Fruit fly (Drosophila melanogaster) whole organism, pupa: ENCODE measurements around the gene Grip.
A peak's percentile ranks its signal among the peaks of the same experiment; 100 is the strongest.

Experiments
- CG10348 ChIP-seq: fragments of 200-800 bp; sonication (Bioruptor generic); IDR thresholded peaks from 2 replicates; pipeline ENCODE4 v1.3.6; 2022; ENCODE audit warnings: missing biosample characterization, missing genetic modification characterization
- CG12605 ChIP-seq: fragments of 200-800 bp; sonication (Bioruptor generic); IDR thresholded peaks from 2 replicates; pipeline ENCODE4 v1.3.6; 2022; ENCODE audit warnings: missing biosample characterization, missing genetic modification characterization
- CG13204 ChIP-seq: fragments of 200-800 bp; sonication (Bioruptor generic); optimal IDR thresholded peaks from 2 replicates; lab custom pipeline; 2018; ENCODE audit warnings: missing biosample characterization, mild to moderate bottlenecking, missing genetic modification characterization, moderate library complexity
- CG14655 ChIP-seq: fragments of 200-800 bp; sonication (Bioruptor generic); optimal IDR thresholded peaks from 3 replicates; lab custom pipeline; 2017; ENCODE audit warnings: mild to moderate bottlenecking, missing biosample characterization, missing genetic modification reagents, missing genetic modification characterization
- CG15710 ChIP-seq: fragments of 200-800 bp; sonication (Bioruptor generic); optimal IDR thresholded peaks from 2 replicates; lab custom pipeline; 2018; ENCODE audit warnings: missing biosample characterization, mild to moderate bottlenecking, missing genetic modification characterization, moderate library complexity
- CG17806 ChIP-seq: fragments of 200-800 bp; sonication (Bioruptor generic); optimal IDR thresholded peaks from 2 replicates; lab custom pipeline; 2018; ENCODE audit warnings: missing biosample characterization, mild to moderate bottlenecking, missing genetic modification characterization, moderate library complexity
- CG32121 ChIP-seq: fragments of 200-800 bp; sonication (Bioruptor generic); IDR thresholded peaks from 2 replicates; pipeline ENCODE4 v1.3.6; 2022; ENCODE audit warnings: missing biosample characterization, missing genetic modification characterization
- CG34367 ChIP-seq: fragments of 200-800 bp; sonication (Bioruptor generic); optimal IDR thresholded peaks from 2 replicates; lab custom pipeline; 2018; ENCODE audit warnings: missing biosample characterization, mild to moderate bottlenecking, missing genetic modification characterization
- CG4496 ChIP-seq: fragments of 200-800 bp; sonication (Bioruptor generic); IDR thresholded peaks from 3 replicates; pipeline ENCODE4 v1.3.6; 2022; ENCODE audit warnings: missing biosample characterization, missing genetic modification characterization
- CG8159 ChIP-seq: fragments of 200-800 bp; sonication (Bioruptor generic); optimal IDR thresholded peaks from 3 replicates; lab custom pipeline; 2018; ENCODE audit warnings: missing biosample characterization, mild to moderate bottlenecking, missing genetic modification characterization, moderate library complexity
- CG8301 ChIP-seq: fragments of 200-800 bp; sonication (Bioruptor generic); optimal IDR thresholded peaks from 2 replicates; lab custom pipeline; 2018; ENCODE audit warnings: missing biosample characterization, mild to moderate bottlenecking, missing genetic modification characterization
- CG9948 ChIP-seq: fragments of 200-800 bp; sonication (Bioruptor generic); optimal IDR thresholded peaks from 2 replicates; lab custom pipeline; 2018; ENCODE audit warnings: missing biosample characterization, mild to moderate bottlenecking, missing genetic modification characterization, moderate library complexity
- D1 ChIP-seq: fragments of 200-800 bp; sonication (Bioruptor generic); optimal IDR thresholded peaks from 2 replicates; lab custom pipeline; 2018; ENCODE audit warnings: missing biosample characterization, mild to moderate bottlenecking, missing genetic modification characterization, moderate library complexity
- EcR ChIP-seq: fragments of 200-800 bp; sonication (Bioruptor generic); optimal IDR thresholded peaks from 3 replicates; lab custom pipeline; 2019; ENCODE audit warnings: missing biosample characterization, missing genetic modification characterization, mild to moderate bottlenecking, moderate library complexity, missing genetic modification reagents
- Ets98B ChIP-seq: fragments of 200-800 bp; sonication (Bioruptor generic); IDR thresholded peaks from 2 replicates; pipeline ENCODE4 v1.3.6; 2022; ENCODE audit warnings: missing biosample characterization, missing genetic modification characterization
- Pif1A ChIP-seq: fragments of 200-800 bp; sonication (Bioruptor generic); optimal IDR thresholded peaks from 3 replicates; lab custom pipeline; 2016; ENCODE audit warnings: missing biosample characterization, missing genetic modification characterization
- Pif1B ChIP-seq: fragments of 200-800 bp; sonication (Bioruptor generic); optimal IDR thresholded peaks from 3 replicates; lab custom pipeline; 2016; ENCODE audit warnings: missing biosample characterization, missing genetic modification characterization
- Snoo ChIP-seq: fragments of 200-800 bp; sonication (Bioruptor generic); optimal IDR thresholded peaks from 3 replicates; lab custom pipeline; 2017; ENCODE audit warnings: missing biosample characterization, mild to moderate bottlenecking, missing genetic modification characterization, inconsistent platforms
- fd96Ca ChIP-seq: fragments of 200-800 bp; sonication (Bioruptor generic); IDR thresholded peaks from 3 replicates; pipeline ENCODE4 v1.3.6; 2022; ENCODE audit warnings: missing biosample characterization, missing genetic modification characterization
- gl ChIP-seq: fragments of 200-800 bp; sonication (Bioruptor generic); optimal IDR thresholded peaks from 2 replicates; lab custom pipeline; 2018; ENCODE audit warnings: missing biosample characterization, mild to moderate bottlenecking, missing genetic modification characterization
- rn ChIP-seq: fragments of 200-800 bp; sonication (Bioruptor generic); IDR thresholded peaks from 2 replicates; pipeline ENCODE4 v1.3.6; 2022; ENCODE audit warnings: missing biosample characterization, missing genetic modification characterization

Grip gene

DNA sequence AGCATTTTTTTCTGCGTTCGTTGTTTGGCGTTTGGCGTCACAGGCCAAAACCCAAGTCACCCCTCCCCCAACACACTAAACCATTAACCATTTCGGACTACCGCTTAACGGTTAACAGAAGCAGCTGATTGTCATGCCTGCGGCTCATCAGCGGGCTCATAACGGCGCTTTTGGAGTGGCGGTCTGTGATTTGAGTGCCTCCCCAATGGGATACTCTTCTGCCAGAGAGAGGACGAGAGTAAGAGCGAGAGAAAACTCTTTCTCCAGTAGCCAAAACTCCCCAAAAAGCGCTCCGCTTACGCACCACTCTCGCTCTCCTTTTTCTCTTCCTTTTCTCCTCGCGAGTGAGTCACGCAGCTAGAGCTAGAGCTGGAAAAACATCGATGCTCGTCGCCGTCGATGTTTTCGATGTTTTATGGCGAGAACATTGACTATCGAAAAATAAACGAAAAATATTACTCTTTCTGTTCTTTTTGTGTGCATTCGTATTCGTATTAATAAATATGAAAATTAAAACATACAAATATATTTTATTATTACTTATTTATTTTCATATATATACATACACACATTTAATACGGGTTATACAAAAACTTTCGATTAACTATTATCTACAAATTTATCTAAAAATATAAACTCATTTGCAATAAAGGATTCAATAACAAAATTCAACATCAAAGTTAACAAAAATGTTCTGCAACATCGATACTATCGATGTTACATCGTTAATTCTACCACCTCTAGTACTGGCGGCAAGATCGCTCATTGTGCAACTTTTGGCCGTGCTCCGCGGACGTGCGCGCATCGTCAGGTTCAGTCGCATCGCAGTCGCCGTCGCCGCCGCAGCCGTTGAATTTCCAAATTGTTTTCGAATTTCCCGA lies at the start of gene Grip:
Gene Grip (plus strand): TSS at position 763 of the 881 bp plus-strand sequence.
- TF ChIP-seq gl (tag; lab: Kevin White, UChicago) (no peak), CG10348 (GFP tag; lab: Robert Waterston, UW) (no peak), CG17806 (tag; lab: Kevin White, UChicago) (no peak), CG13204 (GFP tag; lab: Kevin White, UChicago) (no peak), CG8159 (tag; lab: Kevin White, UChicago) (peak; percentile 16), CG12605 (no peak), rn (GFP tag; lab: Robert Waterston, UW) (no peak), Ets98B (GFP tag; lab: Robert Waterston, UW) (peak; percentile 11), CG9948 (tag; lab: Kevin White, UChicago) (no peak), D1 (tag; lab: Kevin White, UChicago) (no peak), CG8301 (tag; lab: Kevin White, UChicago) (peak; percentile 10), CG4496 (GFP tag; lab: Robert Waterston, UW) (peak; percentile 13; the same call in 2 of the 3 replicates), CG14655 (peak; percentile 47), Snoo (tag; lab: Kevin White, UChicago) (no peak), CG32121 (no peak), fd96Ca (GFP tag; lab: Robert Waterston, UW) (no peak), CG15710 (tag; lab: Kevin White, UChicago) (peak; percentile 8), Pif1B (no peak), CG34367 (no peak), EcR (no peak)

DNA sequence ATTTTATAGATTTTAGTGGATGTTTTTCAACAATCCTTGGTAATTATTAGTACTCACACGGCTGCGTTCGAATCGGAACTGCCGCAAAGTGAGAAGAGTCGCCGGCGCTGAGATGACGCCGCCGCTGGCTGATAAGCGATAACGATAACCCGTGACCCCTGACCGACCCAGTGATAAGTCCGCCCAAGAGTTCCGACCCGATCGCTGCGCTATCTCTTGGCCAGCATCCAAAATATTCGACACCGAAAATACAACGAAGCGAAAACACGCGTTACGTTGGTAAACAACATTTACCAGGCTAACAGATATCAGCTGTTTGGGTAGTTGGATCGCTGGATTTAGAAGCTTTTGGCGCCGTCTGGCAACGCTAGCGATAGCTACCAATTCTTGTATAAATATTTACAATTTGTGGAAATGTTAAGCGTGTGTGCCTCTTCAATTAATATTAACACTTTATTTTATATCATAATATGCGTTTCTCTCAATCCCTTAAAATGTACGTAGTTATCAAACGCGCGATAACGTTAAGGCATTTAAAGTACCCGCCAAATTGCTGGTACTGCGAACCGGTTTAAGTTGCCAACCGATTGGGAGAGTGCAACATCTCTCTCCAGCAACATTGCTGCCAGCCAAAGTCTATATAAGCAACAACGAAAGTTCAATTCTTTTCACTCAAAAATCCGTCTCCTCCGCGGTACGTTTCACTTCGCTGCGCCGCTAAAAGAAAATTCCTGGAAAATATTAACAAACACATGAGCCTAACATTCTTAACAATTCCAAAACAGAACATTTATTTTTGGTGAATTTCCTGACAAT lies 49.4 kb upstream of the Grip start, which contains the start of the genes Shmt and CG3726:
Gene Shmt (minus strand): TSS at position 304 of the 816 bp plus-strand sequence.
Gene CG3726 (plus strand): TSS at position 604 of the 816 bp plus-strand sequence.
- 0 out of 3 replicates have a peak, but pooled peaks have one; percentile 5 for TF ChIP-seq CG4496 (GFP tag; lab: Robert Waterston, UW)
- peak; percentile 17 for TF ChIP-seq Pif1A (GFP tag; lab: Kevin White, UChicago)
- peak; percentile 81 for TF ChIP-seq D1 (tag; lab: Kevin White, UChicago)
- no peak for TF ChIP-seq Pif1B
- no peak for TF ChIP-seq CG34367
- TF ChIP-seq CG32121, result no peak
- TF ChIP-seq CG12605, result peak; percentile 30; the same call in 1 of the 2 replicates

DNA sequence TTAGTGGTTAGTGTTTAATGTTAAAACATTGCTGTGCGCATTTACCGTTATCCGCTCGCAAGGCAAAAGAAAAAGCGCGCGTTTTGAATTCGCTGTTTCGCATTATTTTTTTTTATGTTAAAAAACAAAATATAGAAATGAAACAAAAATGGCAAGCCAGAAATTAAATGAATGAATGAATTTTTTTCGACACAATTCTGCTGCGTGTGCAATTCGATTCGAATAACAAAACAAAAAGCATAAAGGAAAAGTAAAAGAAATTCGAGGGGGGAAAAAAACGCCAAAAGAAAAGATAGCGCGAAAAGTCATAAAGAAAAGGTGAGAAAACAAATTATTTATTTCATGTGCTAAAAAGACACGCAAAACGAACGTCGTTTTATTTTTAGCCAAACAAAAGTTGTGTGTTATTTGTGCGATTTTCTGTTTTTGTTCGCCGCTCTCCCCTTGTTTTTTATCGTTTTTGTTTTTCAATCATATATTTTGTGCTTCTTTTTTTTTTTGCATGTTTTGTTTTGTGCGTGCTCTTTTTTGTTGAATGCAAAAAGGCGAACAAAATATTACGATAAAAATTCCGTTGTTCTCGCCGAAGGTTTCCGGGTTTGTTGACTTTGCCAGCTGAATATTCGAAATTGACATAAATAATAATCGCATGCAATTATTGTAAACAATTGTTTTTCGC lies 48.6 kb upstream of the Grip start:
- peak; percentile 12 for TF ChIP-seq Snoo (tag; lab: Kevin White, UChicago)
- no peak for TF ChIP-seq CG9948 (tag; lab: Kevin White, UChicago)
- TF ChIP-seq CG32121, result peak; percentile 29; the same call in 1 of the 2 replicates
- 0 out of 3 replicates have a peak, but pooled peaks have one; percentile 51 for TF ChIP-seq CG4496 (GFP tag; lab: Robert Waterston, UW)
- peak; percentile 38; the same call in 1 of the 2 replicates for TF ChIP-seq CG12605
- no peak for TF ChIP-seq Pif1A (GFP tag; lab: Kevin White, UChicago)
- TF ChIP-seq CG10348 (GFP tag; lab: Robert Waterston, UW), result no peak

DNA sequence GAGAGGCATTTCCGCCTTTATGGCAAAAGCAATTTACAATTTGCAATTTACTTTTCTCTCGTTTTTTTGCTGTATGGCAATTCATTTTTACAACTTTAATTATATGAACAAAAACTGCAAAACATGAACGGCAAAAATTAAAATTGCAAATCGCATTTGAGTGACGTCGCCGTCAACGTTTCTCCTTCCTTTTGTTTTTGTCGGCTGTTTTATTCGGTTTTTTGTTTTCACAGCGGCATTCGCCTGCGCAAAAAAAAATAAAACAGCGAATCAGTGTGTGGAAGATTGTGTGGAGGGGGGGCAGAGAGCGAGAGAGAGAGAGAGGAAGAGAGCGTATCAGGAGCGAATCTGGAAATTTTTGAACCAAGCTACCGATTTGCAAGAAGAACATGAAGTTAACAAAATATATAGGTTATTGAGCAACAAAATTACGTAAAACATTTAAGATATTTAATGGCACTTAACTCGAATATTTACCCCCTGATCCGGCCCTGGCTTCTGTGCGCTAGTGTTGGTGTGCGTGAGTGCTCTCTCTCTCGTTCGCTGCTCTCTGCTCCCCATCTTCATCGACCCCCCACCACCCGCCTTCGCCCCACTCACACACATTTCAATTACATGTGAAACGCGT lies 47.5 kb upstream of the Grip start:
- peak; percentile 99 for TF ChIP-seq CG17806 (tag; lab: Kevin White, UChicago)
- TF ChIP-seq CG15710 (tag; lab: Kevin White, UChicago), result peak; percentile 99
- TF ChIP-seq EcR, result peak; percentile 92
- TF ChIP-seq CG8159 (tag; lab: Kevin White, UChicago), result peak; percentile 99
- peak; percentile 99 for TF ChIP-seq CG34367
- peak; percentile 98 for TF ChIP-seq CG13204 (GFP tag; lab: Kevin White, UChicago)
- peak; percentile 99 for TF ChIP-seq CG9948 (tag; lab: Kevin White, UChicago)
- TF ChIP-seq CG32121, result peak; percentile 100
- peak; percentile 99 for TF ChIP-seq CG12605
- TF ChIP-seq Ets98B (GFP tag; lab: Robert Waterston, UW), result peak; percentile 100
- TF ChIP-seq CG8301 (tag; lab: Kevin White, UChicago), result peak; percentile 99
- peak; percentile 98 for TF ChIP-seq CG10348 (GFP tag; lab: Robert Waterston, UW)
- TF ChIP-seq gl (tag; lab: Kevin White, UChicago), result peak; percentile 99
- TF ChIP-seq Pif1A (GFP tag; lab: Kevin White, UChicago), result peak; percentile 99
- peak; percentile 100 for TF ChIP-seq CG14655
- peak; percentile 98 for TF ChIP-seq D1 (tag; lab: Kevin White, UChicago)
- peak; percentile 99 for TF ChIP-seq rn (GFP tag; lab: Robert Waterston, UW)
- peak; percentile 100 for TF ChIP-seq CG4496 (GFP tag; lab: Robert Waterston, UW)
- TF ChIP-seq fd96Ca (GFP tag; lab: Robert Waterston, UW), result peak; percentile 100
- TF ChIP-seq Pif1B, result peak; percentile 99
- TF ChIP-seq Snoo (tag; lab: Kevin White, UChicago), result peak; percentile 100
